Fruit fly (Drosophila melanogaster) whole organism, embryonic: ENCODE measurements around the gene CG31974.

Experiments used
- Bgb ChIP-seq: fragments of 200-800 bp; sonication (Bioruptor generic); IDR thresholded peaks from 2 replicates; pipeline ENCODE4 v1.3.6; 2022; ENCODE audit warnings: missing biosample characterization, missing genetic modification characterization; ENCODE audit not compliant: partially characterized antibody
- Blimp-1 ChIP-seq: fragments of 200-800 bp; sonication (Bioruptor generic); optimal IDR thresholded peaks from 3 replicates; lab custom pipeline; 2018; ENCODE audit warnings: missing biosample characterization, missing genetic modification characterization, mild to moderate bottlenecking, moderate library complexity, missing genetic modification reagents
- CG10462 ChIP-seq: fragments of 200-800 bp; sonication (Bioruptor generic); optimal IDR thresholded peaks from 2 replicates; lab custom pipeline; 2016; ENCODE audit warnings: missing biosample characterization, missing genetic modification characterization
- CG11504 ChIP-seq: fragments of 200-800 bp; sonication (Bioruptor generic); optimal IDR thresholded peaks from 3 replicates; lab custom pipeline; 2019; ENCODE audit warnings: missing biosample characterization, mild to moderate bottlenecking, missing genetic modification characterization, moderate library complexity
- CG13424 ChIP-seq: fragments of 200-800 bp; sonication (Bioruptor generic); optimal IDR thresholded peaks from 2 replicates; lab custom pipeline; 2019; ENCODE audit warnings: missing biosample characterization, mild to moderate bottlenecking, missing genetic modification characterization, moderate library complexity
- CG14710 ChIP-seq: fragments of 200-800 bp; sonication (Bioruptor generic); optimal IDR thresholded peaks from 3 replicates; lab custom pipeline; 2019; ENCODE audit warnings: missing biosample characterization, mild to moderate bottlenecking, missing genetic modification characterization, moderate library complexity
- CG15073 ChIP-seq: fragments of 200-800 bp; sonication (Bioruptor generic); optimal IDR thresholded peaks from 2 replicates; lab custom pipeline; 2016; ENCODE audit warnings: missing biosample characterization, missing genetic modification characterization
- CG1602 ChIP-seq: fragments of 200-800 bp; sonication (Bioruptor generic); optimal IDR thresholded peaks from 3 replicates; lab custom pipeline; 2016; ENCODE audit warnings: missing biosample characterization, missing genetic modification characterization
- CG16815 ChIP-seq: fragments of 200-800 bp; sonication (Bioruptor generic); optimal IDR thresholded peaks from 3 replicates; lab custom pipeline; 2017; ENCODE audit warnings: missing biosample characterization, mild to moderate bottlenecking, missing genetic modification characterization
- CG17186 ChIP-seq: fragments of 200-800 bp; sonication (Bioruptor generic); optimal IDR thresholded peaks from 3 replicates; lab custom pipeline; 2017; ENCODE audit warnings: missing biosample characterization, missing genetic modification reagents, missing genetic modification characterization
- CG17359 ChIP-seq: fragments of 200-800 bp; sonication (Bioruptor generic); optimal IDR thresholded peaks from 3 replicates; lab custom pipeline; 2018; ENCODE audit warnings: missing biosample characterization, mild to moderate bottlenecking, missing genetic modification characterization, moderate library complexity
- CG18599 ChIP-seq: fragments of 200-800 bp; sonication (Bioruptor generic); optimal IDR thresholded peaks from 3 replicates; lab custom pipeline; 2017; ENCODE audit warnings: missing biosample characterization, missing genetic modification characterization, mild to moderate bottlenecking, moderate library complexity, missing genetic modification reagents
- CG2199 ChIP-seq: fragments of 200-800 bp; sonication (Bioruptor generic); IDR thresholded peaks from 3 replicates; pipeline ENCODE4 v1.3.6; 2022; ENCODE audit warnings: missing biosample characterization, missing genetic modification characterization
- CG2712 ChIP-seq: fragments of 200-800 bp; optimal IDR thresholded peaks from 3 replicates; lab custom pipeline; 2019; ENCODE audit warnings: missing biosample characterization, mild to moderate bottlenecking, missing genetic modification characterization, moderate library complexity
- CG32532 ChIP-seq: fragments of 200-800 bp; sonication (Bioruptor generic); IDR thresholded peaks from 2 replicates; pipeline ENCODE4 v1.3.6; 2022; ENCODE audit warnings: missing biosample characterization, missing genetic modification characterization
- CG3838 ChIP-seq: fragments of 200-800 bp; sonication (Bioruptor generic); optimal IDR thresholded peaks from 3 replicates; lab custom pipeline; 2016; ENCODE audit warnings: missing biosample characterization, missing genetic modification characterization
- CG3847 ChIP-seq: fragments of 200-800 bp; sonication (Bioruptor generic); IDR thresholded peaks from 2 replicates; pipeline ENCODE4 v1.3.6; 2022; ENCODE audit warnings: missing biosample characterization, missing genetic modification characterization
- CG4360 ChIP-seq: fragments of 200-800 bp; sonication (Bioruptor generic); IDR thresholded peaks from 2 replicates; pipeline ENCODE4 v1.3.6; 2022; ENCODE audit warnings: missing biosample characterization, missing genetic modification characterization
- CG4424 ChIP-seq: fragments of 200-800 bp; sonication (Bioruptor generic); optimal IDR thresholded peaks from 3 replicates; lab custom pipeline; 2016; ENCODE audit warnings: missing biosample characterization, missing genetic modification characterization
- CG4617 ChIP-seq: fragments of 200-800 bp; sonication (Bioruptor generic); optimal IDR thresholded peaks from 3 replicates; lab custom pipeline; 2016; ENCODE audit warnings: missing biosample characterization, missing genetic modification characterization, borderline replicate concordance
- CG6765 ChIP-seq: fragments of 200-800 bp; sonication (Bioruptor generic); optimal IDR thresholded peaks from 3 replicates; lab custom pipeline; 2017; ENCODE audit warnings: missing biosample characterization, mild to moderate bottlenecking, missing genetic modification characterization
- CG7987 ChIP-seq: fragments of 200-800 bp; sonication (Bioruptor generic); optimal IDR thresholded peaks from 2 replicates; lab custom pipeline; 2018; ENCODE audit warnings: missing biosample characterization, mild to moderate bottlenecking, missing genetic modification characterization, moderate library complexity
- CG8924 ChIP-seq: fragments of 200-800 bp; optimal IDR thresholded peaks from 3 replicates; lab custom pipeline; 2019; ENCODE audit warnings: missing biosample characterization, mild to moderate bottlenecking, missing genetic modification characterization, moderate library complexity
- CG8944 ChIP-seq: fragments of 200-800 bp; sonication (Bioruptor generic); optimal IDR thresholded peaks from 3 replicates; lab custom pipeline; 2016; ENCODE audit warnings: missing biosample characterization, missing genetic modification characterization
- CG9609 ChIP-seq: fragments of 200-800 bp; sonication (Bioruptor generic); optimal IDR thresholded peaks from 3 replicates; lab custom pipeline; 2016; ENCODE audit warnings: missing biosample characterization, missing genetic modification characterization
- CHES-1-like ChIP-seq: fragments of 200-800 bp; sonication (Bioruptor generic); optimal IDR thresholded peaks from 2 replicates; lab custom pipeline; 2016; ENCODE audit warnings: missing biosample characterization, missing genetic modification characterization
- CTCF ChIP-seq: fragments of 200-800 bp; sonication (Bioruptor generic); optimal IDR thresholded peaks from 2 replicates; lab custom pipeline; 2017; ENCODE audit warnings: missing biosample characterization, mild to moderate bottlenecking, missing genetic modification characterization, moderate library complexity
- E2f1 ChIP-seq: fragments of 200-800 bp; sonication (Bioruptor generic); IDR thresholded peaks from 2 replicates; pipeline ENCODE4 v1.3.6; 2022; ENCODE audit warnings: missing biosample characterization, missing genetic modification characterization
- Fer1 ChIP-seq: fragments of 200-800 bp; sonication (Bioruptor generic); optimal IDR thresholded peaks from 2 replicates; lab custom pipeline; 2017; ENCODE audit warnings: missing biosample characterization, mild to moderate bottlenecking, missing genetic modification characterization
- Hr3 ChIP-seq: fragments of 200-800 bp; sonication (Bioruptor generic); optimal IDR thresholded peaks from 3 replicates; lab custom pipeline; 2016; ENCODE audit warnings: missing biosample characterization, missing genetic modification characterization
- Hr39 ChIP-seq: fragments of >200 bp; optimal IDR thresholded peaks from 2 replicates; lab custom pipeline; 2017
- Hr78 ChIP-seq, 2 experiments: fragments of 200-800 bp in 1 of 2; fragments of >200 bp in 1 of 2; sonication (Bioruptor generic) in 1 of 2; optimal IDR thresholded peaks; 2 replicates each; lab custom pipeline; 2017 to 2019; ENCODE audit warnings: missing biosample characterization in 2 of 2, missing genetic modification characterization in 2 of 2, mild to moderate bottlenecking in 1 of 2, moderate library complexity in 1 of 2
- Lhr ChIP-seq: fragments of 200-800 bp; sonication (Bioruptor generic); optimal IDR thresholded peaks from 3 replicates; lab custom pipeline; 2017; ENCODE audit warnings: mild to moderate bottlenecking, missing biosample characterization, missing genetic modification reagents, missing genetic modification characterization
- abd-A ChIP-seq: fragments of 200-800 bp; sonication (Bioruptor generic); optimal IDR thresholded peaks from 3 replicates; lab custom pipeline; 2019; ENCODE audit warnings: missing biosample characterization, mild to moderate bottlenecking, missing genetic modification characterization, moderate library complexity
- al ChIP-seq: fragments of 200-800 bp; sonication (Bioruptor generic); IDR thresholded peaks from 2 replicates; pipeline ENCODE4 v1.3.6; 2022; ENCODE audit warnings: missing biosample characterization, missing genetic modification characterization
- ase ChIP-seq: fragments of 200-800 bp; sonication (Bioruptor generic); IDR thresholded peaks from 3 replicates; pipeline ENCODE4 v1.3.6; 2022; ENCODE audit warnings: missing biosample characterization, missing genetic modification characterization
- bowl ChIP-seq: fragments of 200-800 bp; sonication (Bioruptor generic); IDR thresholded peaks from 2 replicates; pipeline ENCODE4 v1.3.6; 2022; ENCODE audit warnings: missing biosample characterization, missing genetic modification characterization
- bsh ChIP-seq, 2 experiments: fragments of 200-800 bp; sonication (Bioruptor generic); optimal IDR thresholded peaks; 2 replicates each; lab custom pipeline; 2017 to 2018; ENCODE audit warnings: mild to moderate bottlenecking in 2 of 2, missing biosample characterization in 2 of 2, missing genetic modification characterization in 2 of 2, moderate library complexity in 1 of 2
- cwo ChIP-seq: fragments of 200-800 bp; sonication (Bioruptor generic); optimal IDR thresholded peaks from 3 replicates; lab custom pipeline; 2017; ENCODE audit warnings: missing biosample characterization, missing genetic modification characterization, mild to moderate bottlenecking, moderate library complexity, missing genetic modification reagents
- eve ChIP-seq, 2 experiments: fragments of >200 bp; optimal IDR thresholded peaks; 2 replicates each; lab custom pipeline; 2017; ENCODE audit warnings: missing biosample characterization in 2 of 2, missing genetic modification characterization in 2 of 2
- ewg ChIP-seq: fragments of 200-800 bp; sonication (Bioruptor generic); optimal IDR thresholded peaks from 3 replicates; lab custom pipeline; 2017; ENCODE audit warnings: mild to moderate bottlenecking, missing biosample characterization, missing genetic modification reagents, missing genetic modification characterization
- eyg ChIP-seq: fragments of 200-800 bp; sonication (Bioruptor generic); optimal IDR thresholded peaks from 3 replicates; lab custom pipeline; 2016; ENCODE audit warnings: missing biosample characterization, missing genetic modification characterization
- fd64A ChIP-seq: fragments of 200-800 bp; sonication (Bioruptor generic); optimal IDR thresholded peaks from 3 replicates; lab custom pipeline; 2018; ENCODE audit warnings: missing biosample characterization, mild to moderate bottlenecking, missing genetic modification characterization
- fd96Cb ChIP-seq: fragments of 200-800 bp; sonication (Bioruptor generic); optimal IDR thresholded peaks from 2 replicates; lab custom pipeline; 2018; ENCODE audit warnings: missing biosample characterization, mild to moderate bottlenecking, missing genetic modification characterization, moderate library complexity
- gcm2 ChIP-seq: fragments of 200-800 bp; sonication (Bioruptor generic); optimal IDR thresholded peaks from 2 replicates; lab custom pipeline; 2016; ENCODE audit warnings: missing biosample characterization, missing genetic modification characterization
- jigr1 ChIP-seq: fragments of 200-800 bp; sonication (Bioruptor generic); IDR thresholded peaks from 3 replicates; pipeline ENCODE4 v1.3.6; 2022; ENCODE audit warnings: missing biosample characterization, missing genetic modification characterization
- onecut ChIP-seq: fragments of 200-800 bp; sonication (Bioruptor generic); IDR thresholded peaks from 2 replicates; pipeline ENCODE4 v1.3.6; 2022; ENCODE audit warnings: missing biosample characterization, missing genetic modification characterization
- otp ChIP-seq: fragments of 200-800 bp; sonication (Bioruptor generic); IDR thresholded peaks from 3 replicates; pipeline ENCODE4, ENCODE4 v1.3.6; 2022; ENCODE audit warnings: missing biosample characterization, missing genetic modification characterization
- pita ChIP-seq: fragments of 200-800 bp; sonication (Bioruptor generic); optimal IDR thresholded peaks from 2 replicates; lab custom pipeline; 2017; ENCODE audit warnings: missing biosample characterization, mild to moderate bottlenecking, missing genetic modification characterization
- scrt ChIP-seq: fragments of 200-800 bp; sonication (Bioruptor generic); optimal IDR thresholded peaks from 2 replicates; lab custom pipeline; 2018; ENCODE audit warnings: missing biosample characterization, mild to moderate bottlenecking, missing genetic modification characterization, moderate library complexity
- sim ChIP-seq: fragments of 200-800 bp; sonication (Bioruptor generic); IDR thresholded peaks from 2 replicates; pipeline ENCODE4 v1.3.6; 2022; ENCODE audit warnings: missing biosample characterization, missing genetic modification characterization
- sna ChIP-seq: fragments of 200-800 bp; sonication (Bioruptor generic); IDR thresholded peaks from 2 replicates; pipeline ENCODE4 v1.3.6; 2022; ENCODE audit warnings: missing biosample characterization, missing genetic modification characterization; ENCODE audit not compliant: partially characterized antibody
- vnd ChIP-seq: fragments of 200-800 bp; sonication (Bioruptor generic); IDR thresholded peaks from 3 replicates; pipeline ENCODE4 v1.3.6; 2022; ENCODE audit warnings: missing biosample characterization, missing genetic modification characterization; ENCODE audit not compliant: partially characterized antibody

Gene CG31974

DNA sequence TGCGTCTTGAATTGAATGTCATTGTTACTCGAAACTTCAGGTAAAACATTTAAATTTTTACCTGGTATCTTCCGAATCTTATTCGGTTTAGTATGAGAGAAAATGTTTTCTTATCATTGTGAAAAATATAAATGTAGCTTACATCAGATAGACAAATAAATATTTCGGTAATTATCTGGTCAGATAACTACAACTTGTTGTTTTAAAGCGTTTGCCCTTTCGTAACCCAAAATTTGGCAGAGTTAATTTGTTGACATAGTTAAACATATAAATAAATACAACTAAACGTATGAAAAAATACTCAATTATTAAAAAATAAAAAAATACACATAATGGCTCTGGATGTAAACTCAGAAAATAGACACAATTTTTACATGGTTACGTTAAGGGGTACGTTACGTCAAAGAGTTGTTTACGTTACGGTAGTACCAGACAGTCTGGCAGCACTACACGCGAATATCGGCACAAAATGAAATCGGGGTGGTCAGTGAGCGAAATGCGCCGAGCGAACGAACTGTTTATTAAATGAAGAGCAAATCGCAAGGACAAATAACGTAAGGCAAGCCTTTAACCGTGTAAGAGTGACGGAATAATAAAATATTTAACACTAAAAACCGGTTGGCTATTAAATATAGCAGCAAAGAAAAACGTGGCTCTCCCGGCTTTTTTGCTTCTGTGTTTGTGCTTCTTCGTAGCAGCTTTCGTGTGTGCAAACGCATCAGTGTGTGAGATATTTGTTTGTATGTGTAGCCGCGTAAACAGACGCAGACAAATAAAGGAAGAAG, 39.7 kb upstream of the CG31974 start (continued):
- TF ChIP-seq CG2712 (peak; percentile 28), CG10462 (no peak), Fer1 (peak; percentile 44), CG32532 (GFP tag; lab: Robert Waterston, UW) (no peak), CG6765 (GFP tag; lab: Kevin White, UChicago) (no peak), CG4424 (GFP tag; lab: Kevin White, UChicago) (no peak), Hr78 (GFP tag; optimal IDR thresholded peaks at IDR 0.05; lab: Kevin White, UChicago) (no peak), Lhr (GFP tag; lab: Kevin White, UChicago) (no peak), CG14710 (no peak), Bgb (peak; percentile 60; the same call in 1 of the 2 replicates), bsh (GFP tag; optimal IDR thresholded peaks at IDR 0.05; lab: Kevin White, UChicago) (no peak), pita (GFP tag; lab: Kevin White, UChicago) (no peak), CG16815 (no peak), CG3838 (GFP tag; lab: Kevin White, UChicago) (no peak), E2f1 (no peak), CG17186 (GFP tag; lab: Kevin White, UChicago) (no peak), CHES-1-like (peak; percentile 40), CG3847 (no peak), CG8944 (no peak), CG8924 (no peak), Hr39 (lab: Kevin White, UChicago) (no peak), Blimp-1 (no peak), CG13424 (tag; lab: Kevin White, UChicago) (no peak), CTCF (GFP tag; lab: Kevin White, UChicago) (peak; percentile 43), otp (GFP tag; lab: Robert Waterston, UW) (no peak), ase (GFP tag; lab: Robert Waterston, UW) (no peak), bowl (GFP tag; lab: Robert Waterston, UW) (no peak), eve (GFP tag; optimal IDR thresholded peaks at IDR 0.05; lab: Kevin White, UChicago) (no peak), jigr1 (GFP tag; lab: Robert Waterston, UW) (no peak), CG18599 (GFP tag; lab: Kevin White, UChicago) (peak; percentile 2), CG4617 (GFP tag; lab: Kevin White, UChicago) (no peak), cwo (GFP tag; lab: Kevin White, UChicago) (no peak), sna (GFP tag; lab: Robert Waterston, UW) (no peak), CG7987 (GFP tag; lab: Kevin White, UChicago) (no peak), gcm2 (GFP tag; lab: Kevin White, UChicago) (no peak), CG1602 (no peak), CG9609 (no peak), fd64A (GFP tag; lab: Kevin White, UChicago) (no peak), vnd (GFP tag; lab: Robert Waterston, UW) (no peak)

DNA sequence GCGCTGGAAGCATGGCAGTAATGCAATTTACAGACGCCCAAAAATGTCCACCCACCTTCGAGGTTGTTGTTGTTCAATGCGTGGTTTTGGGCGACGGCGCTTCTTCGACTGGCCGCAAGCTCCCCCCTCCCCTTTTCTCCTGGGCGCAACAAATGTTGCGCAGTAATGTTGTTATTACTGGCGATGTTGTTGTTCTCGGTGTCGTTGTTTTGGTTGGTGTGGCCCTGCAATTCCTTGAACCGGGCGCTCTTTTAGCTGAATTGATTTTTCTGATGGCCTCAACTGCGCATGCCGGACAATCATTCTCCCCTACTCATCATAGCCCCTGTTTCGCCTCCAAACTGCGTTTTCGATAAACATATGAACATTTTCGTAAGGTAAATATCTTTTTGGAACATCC, 38.1 kb upstream of the CG31974 start:
- TF ChIP-seq onecut (GFP tag; lab: Robert Waterston, UW) (peak; percentile 83), Hr3 (no peak), fd96Cb (tag; lab: Kevin White, UChicago) (no peak), scrt (peak; percentile 86), CG4360 (GFP tag; lab: Robert Waterston, UW) (0 out of 2 replicates have a peak, but pooled peaks have one; percentile 36), abd-A (peak; percentile 84), CG2199 (GFP tag; lab: Robert Waterston, UW) (0 out of 3 replicates have a peak, but pooled peaks have one; percentile 27), CG15073 (GFP tag; lab: Kevin White, UChicago) (no peak), al (GFP tag; lab: Robert Waterston, UW) (no peak), sim (GFP tag; lab: Robert Waterston, UW) (no peak), ewg (GFP tag; lab: Kevin White, UChicago) (peak; percentile 51), CG17359 (tag; lab: Kevin White, UChicago) (no peak), CG11504 (tag; lab: Kevin White, UChicago) (peak; percentile 94), eyg (no peak)
